Fruit fly (Drosophila melanogaster): ENCODE measurements around the gene CG16753.

CG16753 gene

DNA sequence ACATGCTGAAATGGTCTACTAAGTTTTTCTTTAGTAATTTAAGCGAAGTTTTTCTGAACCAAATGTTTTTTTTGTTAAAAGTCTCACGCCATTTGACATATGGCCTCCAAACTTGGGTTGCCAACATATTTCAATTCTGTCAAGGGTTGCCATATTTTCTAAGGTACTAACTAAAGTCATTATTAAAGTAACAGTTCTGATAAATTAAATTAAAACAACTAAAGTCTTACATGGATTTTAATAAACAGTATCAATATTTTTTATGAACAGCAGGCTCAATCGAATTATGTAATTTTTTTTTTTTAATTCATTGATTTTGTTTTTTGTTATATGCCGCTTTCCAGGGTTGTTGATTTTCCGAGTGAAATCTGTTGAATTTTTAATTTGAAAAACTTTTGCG lies 28.5 kb upstream of the CG16753 start, which contains the start of gene aly:
aly (minus strand) TSS at position 101 of the 400 bp plus-strand sequence.
- no peak for TF ChIP-seq CG10669 (GFP tag; optimal IDR thresholded peaks at IDR 0.05)
- no peak for TF ChIP-seq acj6 (GFP tag; optimal IDR thresholded peaks at IDR 0.05)
- TF ChIP-seq Sox14 (GFP tag; optimal IDR thresholded peaks at IDR 0.05), result no peak
- no peak for TF ChIP-seq CG8632 (GFP tag; optimal IDR thresholded peaks at IDR 0.05)
- TF ChIP-seq CG6163 (GFP tag; IDR thresholded peaks at IDR 0.05), result no peak
- TF ChIP-seq Ets96B (tag; optimal IDR thresholded peaks at IDR 0.05), result no peak
- no peak for TF ChIP-seq CG15336 (GFP tag; IDR thresholded peaks at IDR 0.05)
- no peak for TF ChIP-seq CG3032 (tag; optimal IDR thresholded peaks at IDR 0.05)
- no peak for TF ChIP-seq Hr4 (GFP tag; optimal IDR thresholded peaks at IDR 0.05)
- no peak for TF ChIP-seq Eip78C (GFP tag)
- TF ChIP-seq CG34406 (GFP tag; optimal IDR thresholded peaks at IDR 0.05), result no peak

DNA sequence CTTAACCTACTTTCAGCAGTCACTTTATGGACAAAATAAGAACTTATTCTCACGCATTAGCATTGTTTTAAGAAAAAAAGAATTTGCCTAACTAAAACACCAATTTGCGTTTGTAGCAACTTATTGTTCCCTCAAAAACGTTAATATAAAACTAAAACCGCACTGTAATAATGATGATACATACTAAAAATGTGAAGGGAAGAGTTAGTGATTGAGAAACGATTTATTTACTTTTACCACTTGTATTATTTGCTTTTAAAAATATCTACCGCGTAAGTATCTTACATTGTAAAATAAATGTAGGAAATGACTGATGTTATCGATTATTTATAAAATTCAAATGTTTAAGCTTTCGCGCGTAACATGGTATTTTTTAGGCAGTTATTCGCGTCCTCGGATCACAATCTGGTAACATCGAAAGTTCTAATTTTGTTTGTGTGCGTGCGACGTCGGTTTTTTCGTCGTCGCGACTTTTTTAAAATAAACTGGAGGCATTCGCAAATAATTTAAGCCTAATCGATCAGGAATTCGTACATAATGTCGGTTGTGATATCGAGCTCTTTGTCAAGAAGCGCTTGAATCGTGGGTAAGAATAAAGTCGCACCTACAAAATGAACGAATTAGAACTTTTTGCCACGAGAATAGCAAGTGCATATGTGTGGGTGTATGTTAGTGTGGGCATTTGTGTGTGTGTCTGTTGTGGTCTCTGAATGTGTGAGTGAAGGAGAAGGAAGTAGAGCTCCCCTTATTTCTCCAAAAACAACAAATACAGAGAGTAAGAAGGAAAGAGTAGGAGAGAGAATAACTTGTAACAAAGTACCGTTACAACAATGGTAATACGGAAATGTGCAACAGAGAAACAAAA lies 19.9 kb upstream of the CG16753 start, which contains the start of gene CG2162:
CG2162 (plus strand) TSS at position 418 of the 865 bp plus-strand sequence.
- TF ChIP-seq Ets96B (tag; optimal IDR thresholded peaks at IDR 0.05) (peak; percentile 7), CG6808 (GFP tag; optimal IDR thresholded peaks at IDR 0.05) (peak; percentile 2), achi (GFP tag; optimal IDR thresholded peaks at IDR 0.05) (no peak), fd85E (GFP tag; optimal IDR thresholded peaks at IDR 0.05) (peak; percentile 34), CG6163 (GFP tag; IDR thresholded peaks at IDR 0.05) (no peak), ss (GFP tag; optimal IDR thresholded peaks at IDR 0.05) (peak; percentile 23 to 42), Sox14 (GFP tag; optimal IDR thresholded peaks at IDR 0.05) (peak; percentile 49), CG4318 (GFP tag; optimal IDR thresholded peaks at IDR 0.05) (no peak), dsx (GFP tag; optimal IDR thresholded peaks at IDR 0.05; ENCODE audit: poor library complexity, severe bottlenecking) (peak; percentile 81), svp (GFP tag) (no peak), CG6854 (GFP tag; optimal IDR thresholded peaks at IDR 0.05) (peak; percentile 43), vri (GFP tag; optimal IDR thresholded peaks at IDR 0.05) (peak; percentile 35), Eip78C (GFP tag) (peak; percentile 55), CG3919 (GFP tag; optimal IDR thresholded peaks at IDR 0.05) (peak; percentile 31), CG32006 (GFP tag; optimal IDR thresholded peaks at IDR 0.05) (no peak), fkh (GFP tag; optimal IDR thresholded peaks at IDR 0.05) (peak; percentile 50)

DNA sequence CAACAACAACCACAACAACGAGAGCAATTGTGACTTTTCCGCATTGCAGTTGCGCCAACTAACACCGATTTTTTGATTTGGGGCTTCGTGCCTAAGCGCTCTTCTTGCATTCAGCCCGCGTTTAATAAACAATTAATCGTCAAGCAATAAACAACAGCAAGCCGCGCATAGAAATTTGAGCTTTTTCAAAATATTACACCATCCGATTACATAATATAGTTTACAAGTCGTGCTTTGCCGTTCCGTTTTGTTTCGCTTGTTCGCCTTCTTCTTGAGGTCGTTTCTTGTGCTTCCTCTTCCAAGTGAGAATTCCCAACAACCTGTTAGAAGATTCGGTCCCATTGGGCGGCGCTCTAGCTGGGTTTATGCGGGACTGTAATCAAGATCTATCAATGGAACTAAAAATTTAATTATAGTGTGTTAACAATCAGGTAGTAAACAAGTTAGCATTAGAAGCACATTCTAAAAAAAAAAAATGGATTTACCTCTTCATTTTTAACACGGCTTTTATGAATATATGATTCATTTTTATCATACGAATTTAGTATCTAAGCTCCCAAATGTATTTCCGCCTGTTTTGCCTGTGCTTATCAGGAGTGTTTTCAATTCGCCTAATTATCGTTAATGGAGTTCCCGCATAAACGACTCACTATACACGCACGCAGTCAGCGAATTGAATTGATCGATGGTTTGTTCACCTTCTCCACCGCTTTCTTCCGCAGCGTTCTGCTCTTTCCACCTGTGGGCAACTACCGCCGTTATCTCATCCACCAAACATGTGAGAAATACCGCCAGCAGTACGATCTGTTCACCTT lies 18.9 kb upstream of the CG16753 start:
- TF ChIP-seq lz (GFP tag; optimal IDR thresholded peaks at IDR 0.05) (peak; percentile 77), Met (GFP tag; optimal IDR thresholded peaks at IDR 0.05) (peak; percentile 74), fd85E (GFP tag; optimal IDR thresholded peaks at IDR 0.05) (no peak), CG6792 (GFP tag; optimal IDR thresholded peaks at IDR 0.05) (peak; percentile 65), CG9139 (GFP tag; optimal IDR thresholded peaks at IDR 0.05) (peak; percentile 38), Eip78C (GFP tag) (peak; percentile 93), cyc (GFP tag; optimal IDR thresholded peaks at IDR 0.05) (peak; percentile 57), fkh (GFP tag; optimal IDR thresholded peaks at IDR 0.05) (peak; percentile 58), CG11902 (GFP tag; optimal IDR thresholded peaks at IDR 0.05) (peak; percentile 5), CG8319 (GFP tag; optimal IDR thresholded peaks at IDR 0.05) (peak; percentile 32), CG3919 (GFP tag; optimal IDR thresholded peaks at IDR 0.05) (peak; percentile 85), CG7368 (GFP tag; optimal IDR thresholded peaks at IDR 0.05) (peak; percentile 66), Ets96B (tag; optimal IDR thresholded peaks at IDR 0.05) (peak; percentile 60), CG10669 (GFP tag; optimal IDR thresholded peaks at IDR 0.05) (peak; percentile 71), topi (GFP tag; optimal IDR thresholded peaks at IDR 0.05) (peak; percentile 83), dsx (GFP tag; optimal IDR thresholded peaks at IDR 0.05; ENCODE audit: poor library complexity, severe bottlenecking) (peak; percentile 53), CG6808 (GFP tag; optimal IDR thresholded peaks at IDR 0.05) (peak; percentile 78), Blimp-1 (GFP tag; optimal IDR thresholded peaks at IDR 0.05) (peak; percentile 21), ss (GFP tag; optimal IDR thresholded peaks at IDR 0.05) (peak; percentile 39 to 47), spab (GFP tag; optimal IDR thresholded peaks at IDR 0.05) (peak; percentile 61), acj6 (GFP tag; optimal IDR thresholded peaks at IDR 0.05) (peak; percentile 74), CG3032 (tag; optimal IDR thresholded peaks at IDR 0.05) (peak; percentile 71), Smox (GFP tag; optimal IDR thresholded peaks at IDR 0.05) (peak; percentile 74), vri (GFP tag; optimal IDR thresholded peaks at IDR 0.05) (peak; percentile 21), salr (GFP tag; optimal IDR thresholded peaks at IDR 0.05) (peak in 1 of 2 experiments; percentile 79), CG11762 (GFP tag; optimal IDR thresholded peaks at IDR 0.05; ENCODE audit: insufficient read depth) (peak; percentile 68), CG32006 (GFP tag; optimal IDR thresholded peaks at IDR 0.05) (peak; percentile 89), CG4318 (GFP tag; optimal IDR thresholded peaks at IDR 0.05) (peak; percentile 76), eg (GFP tag; IDR thresholded peaks at IDR 0.05) (peak; percentile 81), CG10631 (GFP tag; optimal IDR thresholded peaks at IDR 0.05) (peak; percentile 72), Hr38 (GFP tag; optimal IDR thresholded peaks at IDR 0.05) (no peak), CG6276 (GFP tag; optimal IDR thresholded peaks at IDR 0.05) (peak; percentile 83)

All from whole organism, prepupa.